Worm (Caenorhabditis elegans) whole organism, early embryonic: ENCODE measurements around the gene lro-1.

Experiments
- B0310.2 ChIP-seq: sonication (generic microtip); optimal IDR thresholded peaks from 2 replicates; lab custom pipeline; 2016; ENCODE audit warnings: mild to moderate bottlenecking, missing genetic modification characterization, missing compliant biosample characterization
- F13C5.2 ChIP-seq: sonication (generic microtip); optimal IDR thresholded peaks from 2 replicates; lab custom pipeline; 2017; ENCODE audit warnings: mild to moderate bottlenecking, missing genetic modification characterization, inconsistent platforms, missing compliant biosample characterization
- aly-1 ChIP-seq: sonication (generic microtip); optimal IDR thresholded peaks from 2 replicates; lab custom pipeline; 2016; ENCODE audit warnings: missing genetic modification characterization, missing compliant biosample characterization
- ama-1 ChIP-seq: fragments of 150-350 bp; optimal IDR thresholded peaks from 2 replicates; lab custom pipeline; 2014
- ceh-13 ChIP-seq: fragments of 200-800 bp; sonication (Bioruptor generic); optimal IDR thresholded peaks from 2 replicates; lab custom pipeline; 2018; ENCODE audit warnings: mild to moderate bottlenecking, missing genetic modification characterization, missing compliant biosample characterization
- ceh-36 ChIP-seq: sonication (generic microtip); optimal IDR thresholded peaks from 2 replicates; lab custom pipeline; 2016; ENCODE audit warnings: missing genetic modification characterization, inconsistent platforms, missing compliant biosample characterization
- ets-7 ChIP-seq: sonication (generic microtip); optimal IDR thresholded peaks from 2 replicates; lab custom pipeline; 2016; ENCODE audit warnings: missing genotype, missing genetic modification characterization, missing compliant biosample characterization
- flt-1 ChIP-seq: fragments of 200-800 bp; sonication (Bioruptor generic); IDR thresholded peaks from 2 replicates; pipeline ENCODE4 v1.3.6; 2022; ENCODE audit warnings: missing genetic modification characterization, missing compliant biosample characterization
- hmbx-1 ChIP-seq: sonication (generic microtip); optimal IDR thresholded peaks from 2 replicates; lab custom pipeline; 2016; ENCODE audit warnings: mild to moderate bottlenecking, missing genetic modification characterization, missing compliant biosample characterization
- hmg-4 ChIP-seq: fragments of 200-800 bp; sonication (Bioruptor generic); optimal IDR thresholded peaks from 2 replicates; lab custom pipeline; 2018; ENCODE audit warnings: mild to moderate bottlenecking, missing genetic modification characterization, missing compliant biosample characterization
- hnd-1 ChIP-seq: sonication (generic microtip); optimal IDR thresholded peaks from 2 replicates; lab custom pipeline; 2016; ENCODE audit warnings: missing genetic modification characterization, missing compliant biosample characterization
- pes-1 ChIP-seq: fragments of 200-800 bp; sonication (Bioruptor generic); IDR thresholded peaks from 2 replicates; pipeline ENCODE4 v1.3.6; 2022; ENCODE audit warnings: missing genetic modification reagents, missing genetic modification characterization, missing compliant biosample characterization
- scrt-1 ChIP-seq: fragments of 200-800 bp; sonication (Bioruptor generic); IDR thresholded peaks from 2 replicates; pipeline ENCODE4 v1.3.6; 2022; ENCODE audit warnings: missing genetic modification characterization, missing compliant biosample characterization
- sea-1 ChIP-seq: fragments of 200-800 bp; sonication (Bioruptor generic); conservative IDR thresholded peaks from 2 replicates; pipeline ENCODE4 v1.3.6; 2022; ENCODE audit warnings: missing genetic modification characterization, missing compliant biosample characterization
- tbx-11 ChIP-seq: fragments of 200-800 bp; sonication (Bioruptor generic); IDR thresholded peaks from 2 replicates; pipeline ENCODE4 v1.3.6; 2022; ENCODE audit warnings: missing genetic modification characterization, missing compliant biosample characterization
- tbx-37 ChIP-seq: fragments of 200-800 bp; sonication (Bioruptor generic); conservative IDR thresholded peaks from 2 replicates; pipeline ENCODE4 v1.3.6; 2022; ENCODE audit warnings: missing genetic modification reagents, missing genetic modification characterization, missing compliant biosample characterization
- tra-4 ChIP-seq: sonication (generic microtip); optimal IDR thresholded peaks from 2 replicates; lab custom pipeline; 2017; ENCODE audit warnings: missing genetic modification characterization, missing compliant biosample characterization

The lro-1 gene

DNA sequence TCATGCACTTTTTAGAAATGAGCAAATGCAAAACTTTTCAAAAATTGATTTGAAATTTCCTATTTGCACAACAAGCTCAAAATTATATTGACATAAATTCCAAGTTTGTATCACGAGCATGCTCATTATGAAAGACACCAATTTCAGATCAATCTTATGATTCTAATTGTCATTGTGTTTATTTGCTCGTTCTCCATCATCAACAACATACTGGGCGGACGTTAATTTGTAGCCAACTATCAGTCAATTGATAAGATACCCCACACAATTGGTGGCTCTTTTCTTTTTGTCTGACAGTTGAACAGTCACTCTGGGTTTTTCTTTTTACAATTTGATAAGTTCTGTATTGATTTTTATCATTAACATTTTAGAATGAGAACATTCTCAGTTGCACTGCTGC is at the start of gene lro-1:
lro-1 (plus strand) TSS at position 372 of the 400 bp plus-strand sequence.
- TF ChIP-seq tbx-11 (GFP tag; lab: Robert Waterston, UW) (no peak), tra-4 (tag; lab: Kevin White, UChicago) (no peak), pes-1 (GFP tag; lab: Robert Waterston, UW) (no peak), ceh-36 (tag; lab: Kevin White, UChicago) (no peak), B0310.2 (tag; lab: Kevin White, UChicago) (no peak)

DNA sequence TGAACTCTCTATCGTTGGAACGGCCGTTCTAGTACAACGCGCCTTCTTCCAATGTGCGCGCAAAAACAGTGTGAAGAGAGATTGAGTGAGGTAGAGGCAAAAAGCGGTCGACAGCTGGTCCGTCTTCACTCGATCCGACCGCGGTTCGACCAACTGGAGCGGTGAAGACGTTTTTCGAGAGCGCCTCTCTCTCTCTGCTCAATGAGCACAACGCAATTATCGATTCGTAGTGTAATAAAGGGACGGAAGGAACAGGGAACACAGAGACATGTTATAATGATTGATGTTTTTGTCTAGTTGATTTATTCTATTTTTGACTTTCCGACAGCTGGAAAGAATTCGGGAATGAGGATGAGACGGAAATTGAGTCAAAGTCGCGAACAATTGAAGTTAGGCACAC is 47.0 kb upstream of the lro-1 start:
- TF ChIP-seq hmg-4 (GFP tag; lab: Kevin White, UChicago), result peak; percentile 15
- no peak for TF ChIP-seq ceh-36 (tag; lab: Kevin White, UChicago)
- TF ChIP-seq B0310.2 (tag; lab: Kevin White, UChicago), result no peak
- no peak for TF ChIP-seq hnd-1 (tag; lab: Kevin White, UChicago)
- no peak for TF ChIP-seq tbx-11 (GFP tag; lab: Robert Waterston, UW)
- TF ChIP-seq tbx-37 (GFP tag; lab: Robert Waterston, UW), result no peak
- no peak for TF ChIP-seq pes-1 (GFP tag; lab: Robert Waterston, UW)
- TF ChIP-seq ama-1 (lab: Kevin White, UChicago), result no peak
- TF ChIP-seq sea-1 (GFP tag; lab: Robert Waterston, UW), result no peak

DNA sequence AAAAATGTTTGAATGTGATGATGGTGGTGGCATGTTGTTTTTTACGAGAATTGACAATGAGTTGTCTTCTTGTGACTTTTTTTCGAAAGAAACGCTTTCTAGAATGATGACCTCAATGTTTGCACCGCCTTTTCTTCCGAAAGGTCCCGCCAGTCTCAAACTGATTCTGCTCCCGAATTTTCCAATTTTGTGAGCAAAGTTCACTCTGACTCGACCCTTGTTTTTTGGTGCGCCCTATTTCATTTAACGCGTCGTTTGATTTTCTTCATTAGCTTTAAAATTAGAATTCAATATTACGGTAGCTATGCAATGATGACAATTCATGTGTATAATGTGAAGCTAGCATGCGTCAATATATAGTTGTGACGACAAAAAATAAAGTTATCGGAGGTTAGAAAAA is 41.2 kb upstream of the lro-1 start, which contains the start of gene lite-1:
lite-1 (minus strand) TSS at position 101 of the 400 bp plus-strand sequence.
- TF ChIP-seq ama-1 (lab: Kevin White, UChicago) (no peak), hnd-1 (tag; lab: Kevin White, UChicago) (no peak)

DNA sequence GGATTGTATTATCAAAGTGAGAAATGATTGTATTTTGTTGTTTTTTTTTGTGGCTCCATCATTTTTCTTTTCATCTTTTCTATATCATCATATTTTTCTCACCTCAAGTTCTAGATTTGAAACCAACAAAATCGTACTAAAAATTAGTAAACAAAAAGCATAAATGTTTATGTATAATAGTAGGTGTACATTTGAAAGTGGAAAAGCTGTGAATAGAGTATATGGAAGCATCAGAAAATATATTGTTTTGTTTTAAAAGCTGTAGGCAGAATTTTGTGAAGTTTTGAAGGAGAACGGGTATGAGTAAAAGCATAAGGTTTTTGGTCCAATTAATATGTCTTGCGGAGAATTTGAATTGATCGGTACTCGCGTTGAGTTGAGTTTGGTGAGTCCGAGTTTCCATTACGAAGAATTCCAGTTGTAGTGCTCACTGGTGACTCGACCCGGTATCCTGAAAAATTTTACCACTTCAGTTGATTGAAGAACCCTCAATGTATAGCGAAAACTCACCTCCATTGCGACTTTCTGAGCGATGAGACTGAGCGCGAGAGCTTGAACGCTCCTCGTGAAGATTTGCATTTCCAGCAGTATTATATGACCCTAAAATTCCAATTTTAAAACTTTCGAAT is 38.8 kb upstream of the lro-1 start, which contains the start of gene C14F11.4:
C14F11.4 (minus strand) TSS at position 51 of the 629 bp plus-strand sequence.
- TF ChIP-seq F13C5.2 (tag; lab: Kevin White, UChicago), result no peak

DNA sequence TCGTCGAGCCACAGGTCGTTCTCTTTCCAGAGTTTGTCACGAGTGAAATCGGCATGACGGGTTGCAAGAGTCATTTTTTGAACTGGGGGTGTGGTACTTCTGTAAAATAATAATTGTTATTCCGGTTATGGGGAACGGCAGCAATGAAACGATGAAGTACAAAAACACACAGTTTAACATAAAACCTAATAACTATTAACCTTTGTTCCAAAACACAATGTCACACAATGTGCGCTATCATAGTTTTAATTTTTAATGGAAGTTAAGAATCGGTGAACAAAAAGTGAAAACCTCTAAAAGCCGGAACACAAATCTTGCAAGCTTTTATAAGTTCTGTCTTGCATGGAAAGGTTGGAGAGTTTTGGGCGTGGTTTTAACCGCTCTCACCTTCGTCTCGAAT is 36.4 kb upstream of the lro-1 start, which contains the start of gene hsp-43:
hsp-43 (minus strand) TSS at position 101 of the 400 bp plus-strand sequence.
- TF ChIP-seq aly-1 (tag; lab: Kevin White, UChicago) (no peak), F13C5.2 (tag; lab: Kevin White, UChicago) (no peak), pes-1 (GFP tag; lab: Robert Waterston, UW) (no peak), hnd-1 (tag; lab: Kevin White, UChicago) (no peak), ama-1 (lab: Kevin White, UChicago) (no peak), tra-4 (tag; lab: Kevin White, UChicago) (no peak), ets-7 (no peak), hmbx-1 (tag; lab: Kevin White, UChicago) (no peak), B0310.2 (tag; lab: Kevin White, UChicago) (no peak), hmg-4 (GFP tag; lab: Kevin White, UChicago) (no peak), ceh-13 (GFP tag; lab: Kevin White, UChicago) (no peak), tbx-11 (GFP tag; lab: Robert Waterston, UW) (no peak), ceh-36 (tag; lab: Kevin White, UChicago) (no peak), tbx-37 (GFP tag; lab: Robert Waterston, UW) (no peak), scrt-1 (GFP tag; lab: Robert Waterston, UW) (no peak), sea-1 (GFP tag; lab: Robert Waterston, UW) (no peak), flt-1 (GFP tag; lab: Robert Waterston, UW) (no peak)

DNA sequence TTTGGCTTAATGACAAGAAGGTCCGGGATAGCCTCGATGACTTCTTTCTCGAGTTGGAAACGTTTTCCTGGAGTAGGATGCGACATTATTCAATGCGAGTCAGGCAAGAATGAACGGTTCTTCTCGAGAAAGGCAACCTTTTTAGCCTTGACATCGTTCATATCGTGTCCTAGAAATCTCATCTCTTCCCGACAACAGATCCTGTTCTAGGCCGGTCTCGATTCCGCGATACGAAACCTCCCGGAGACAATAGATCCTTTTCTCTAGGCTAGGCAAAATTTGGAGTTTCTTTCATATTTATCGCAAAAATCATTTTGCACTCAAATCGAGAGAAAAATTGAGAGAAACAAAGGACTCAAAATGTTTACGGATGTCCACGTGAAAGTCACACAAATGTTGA is 32.9 kb upstream of the lro-1 start, which contains the start of gene rml-3:
rml-3 (minus strand) TSS at position 93 of the 400 bp plus-strand sequence.
- no peak for TF ChIP-seq hmg-4 (GFP tag; lab: Kevin White, UChicago)
- TF ChIP-seq hnd-1 (tag; lab: Kevin White, UChicago), result no peak
- no peak for TF ChIP-seq ceh-36 (tag; lab: Kevin White, UChicago)
- TF ChIP-seq flt-1 (GFP tag; lab: Robert Waterston, UW), result no peak
- no peak for TF ChIP-seq ceh-13 (GFP tag; lab: Kevin White, UChicago)
- no peak for TF ChIP-seq B0310.2 (tag; lab: Kevin White, UChicago)
- TF ChIP-seq ets-7, result no peak
- no peak for TF ChIP-seq hmbx-1 (tag; lab: Kevin White, UChicago)
- no peak for TF ChIP-seq tbx-37 (GFP tag; lab: Robert Waterston, UW)

DNA sequence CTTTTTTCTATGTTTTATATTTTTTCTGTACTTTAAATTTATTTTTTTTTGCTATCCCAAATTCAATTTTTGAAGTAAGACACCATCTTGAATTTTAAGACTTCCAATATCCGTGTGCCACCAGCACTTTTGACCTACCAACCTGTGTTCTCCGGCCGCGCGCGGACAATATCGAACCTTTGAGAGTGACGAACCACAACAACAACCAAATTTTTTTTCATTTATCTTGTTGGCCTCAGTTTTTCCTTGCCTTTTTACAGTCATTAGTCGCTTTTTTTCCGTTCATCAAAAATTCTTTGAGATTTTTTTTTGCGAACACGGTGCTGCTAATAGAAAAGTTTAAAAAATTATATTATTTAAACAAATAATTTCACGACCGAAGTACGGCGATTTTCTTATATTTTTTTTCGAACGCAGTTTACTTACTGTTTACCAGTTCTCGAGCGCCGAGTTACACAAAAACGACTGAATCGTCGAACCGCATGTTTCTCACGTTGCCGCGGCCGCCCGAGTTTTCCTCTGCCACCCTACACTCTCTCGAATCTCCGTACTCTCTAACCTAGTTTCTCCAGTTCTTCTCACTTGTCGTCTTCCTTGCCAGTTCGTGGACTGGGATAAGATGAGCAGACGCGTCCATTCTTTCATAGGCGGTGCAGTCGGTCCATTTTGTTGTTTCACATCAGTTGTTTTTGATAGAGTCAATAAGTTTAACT is 31.8 kb upstream of the lro-1 start:
- TF ChIP-seq ceh-36 (tag; lab: Kevin White, UChicago) (no peak), hmbx-1 (tag; lab: Kevin White, UChicago) (no peak), hmg-4 (GFP tag; lab: Kevin White, UChicago) (peak; percentile 20), pes-1 (GFP tag; lab: Robert Waterston, UW) (no peak)

DNA sequence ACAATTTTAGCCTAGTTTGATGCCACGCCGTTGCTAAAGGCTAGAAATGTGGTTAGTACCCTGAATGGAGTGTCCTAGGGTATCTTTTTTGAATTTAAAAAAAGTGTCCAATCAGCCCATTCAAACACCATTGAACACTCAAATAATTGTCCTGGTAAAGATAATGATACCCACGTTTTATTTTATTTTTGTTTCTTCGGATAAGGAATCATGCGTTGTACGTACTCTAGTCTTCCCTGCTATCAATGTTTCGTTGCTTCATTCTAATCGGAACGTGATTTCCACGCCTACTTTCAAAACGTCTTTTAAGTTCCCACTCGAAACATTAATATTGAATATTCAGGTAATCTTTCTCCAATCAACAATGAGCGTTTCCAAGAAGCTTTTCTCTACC is 31.3 kb upstream of the lro-1 start, which contains the start of gene got-2.2:
got-2.2 (plus strand) TSS at position 344 of the 394 bp plus-strand sequence.
- TF ChIP-seq flt-1 (GFP tag; lab: Robert Waterston, UW), result no peak
- no peak for TF ChIP-seq tra-4 (tag; lab: Kevin White, UChicago)
- TF ChIP-seq B0310.2 (tag; lab: Kevin White, UChicago), result no peak
- no peak for TF ChIP-seq hmbx-1 (tag; lab: Kevin White, UChicago)
- TF ChIP-seq hmg-4 (GFP tag; lab: Kevin White, UChicago), result no peak
- TF ChIP-seq F13C5.2 (tag; lab: Kevin White, UChicago), result no peak
- TF ChIP-seq tbx-37 (GFP tag; lab: Robert Waterston, UW), result no peak
- TF ChIP-seq aly-1 (tag; lab: Kevin White, UChicago), result no peak
- TF ChIP-seq ceh-36 (tag; lab: Kevin White, UChicago), result no peak
- no peak for TF ChIP-seq ceh-13 (GFP tag; lab: Kevin White, UChicago)
- no peak for TF ChIP-seq scrt-1 (GFP tag; lab: Robert Waterston, UW)
- no peak for TF ChIP-seq tbx-11 (GFP tag; lab: Robert Waterston, UW)
- TF ChIP-seq pes-1 (GFP tag; lab: Robert Waterston, UW), result no peak
